Fruit fly (Drosophila melanogaster) whole organism, wandering third instar larva: Measurements from ENCODE around the gene Lcp65Ab1.

Source experiments
- CG32264 ChIP-seq: fragments of 200-800 bp; sonication (Bioruptor generic); optimal IDR thresholded peaks from 2 replicates; lab custom pipeline; 2016; ENCODE audit warnings: missing biosample characterization, missing genetic modification characterization
- CG9705 ChIP-seq: fragments of 200-800 bp; sonication (Bioruptor generic); optimal IDR thresholded peaks from 2 replicates; lab custom pipeline; 2018; ENCODE audit warnings: missing biosample characterization, mild to moderate bottlenecking, missing genetic modification characterization
- CrebA ChIP-seq: fragments of 200-800 bp; sonication (Bioruptor generic); optimal IDR thresholded peaks from 2 replicates; lab custom pipeline; 2016; ENCODE audit warnings: missing biosample characterization, mild to moderate bottlenecking, missing genetic modification characterization, borderline replicate concordance
- Dfd ChIP-seq: fragments of >200 bp; optimal IDR thresholded peaks from 2 replicates; lab custom pipeline; 2017; ENCODE audit warnings: missing biosample characterization, missing genetic modification characterization
- Dif ChIP-seq: fragments of 200-275, 200-300 bp; sonication (Bioruptor generic); optimal IDR thresholded peaks from 2 replicates; lab custom pipeline; 2018; ENCODE audit warnings: missing biosample characterization, missing genetic modification characterization; ENCODE audit not compliant: partially characterized antibody
- GATAd ChIP-seq: sonication (Bioruptor generic); optimal IDR thresholded peaks from 2 replicates; lab custom pipeline; 2016; ENCODE audit warnings: missing biosample characterization, missing genetic modification characterization
- HLH106 ChIP-seq: fragments of 200-800 bp; optimal IDR thresholded peaks from 3 replicates; lab custom pipeline; 2019; ENCODE audit warnings: missing biosample characterization, mild to moderate bottlenecking, missing genetic modification characterization, moderate library complexity
- Hr78 ChIP-seq: fragments of >200 bp; optimal IDR thresholded peaks from 2 replicates; lab custom pipeline; 2017; ENCODE audit warnings: missing biosample characterization, missing genetic modification characterization
- Jra ChIP-seq: sonication (Bioruptor generic); optimal IDR thresholded peaks from 2 replicates; lab custom pipeline; 2016; ENCODE audit warnings: missing biosample characterization, missing genetic modification characterization
- Myc ChIP-seq: fragments of >200 bp; optimal IDR thresholded peaks from 2 replicates; lab custom pipeline; 2017
- N ChIP-seq: fragments of >200 bp; optimal IDR thresholded peaks from 2 replicates; lab custom pipeline; 2018; ENCODE audit warnings: missing biosample characterization, missing external identifiers, missing genetic modification characterization
- OdsH ChIP-seq: fragments of 200-800 bp; sonication (Bioruptor generic); optimal IDR thresholded peaks from 2 replicates; lab custom pipeline; 2016; ENCODE audit warnings: missing biosample characterization, mild to moderate bottlenecking, missing genetic modification characterization
- Rel ChIP-seq, 2 experiments: fragments of 200-800 bp; sonication (Bioruptor generic) in 1 of 2; optimal IDR thresholded peaks; 2 replicates in 1 of 2; 3 replicates in 1 of 2; lab custom pipeline; 2016 to 2019; ENCODE audit warnings: mild to moderate bottlenecking in 2 of 2, missing biosample characterization in 2 of 2, missing genetic modification characterization in 2 of 2, moderate library complexity in 1 of 2
- Sp1 ChIP-seq: fragments of 200-800 bp; sonication (Bioruptor generic); optimal IDR thresholded peaks from 3 replicates; lab custom pipeline; 2019; ENCODE audit warnings: missing biosample characterization, mild to moderate bottlenecking, missing genetic modification characterization, moderate library complexity
- Vsx2 ChIP-seq: fragments of 200-300, 225-300 bp; sonication (Bioruptor generic); optimal IDR thresholded peaks from 2 replicates; lab custom pipeline; 2018; ENCODE audit warnings: missing biosample characterization, missing genetic modification characterization; ENCODE audit not compliant: partially characterized antibody
- br ChIP-seq: fragments of 200-800 bp; sonication (Bioruptor generic); optimal IDR thresholded peaks from 2 replicates; lab custom pipeline; 2016; ENCODE audit warnings: missing biosample characterization, missing genetic modification characterization
- brk ChIP-seq: fragments of 200-800 bp; sonication (Bioruptor generic); optimal IDR thresholded peaks from 2 replicates; lab custom pipeline; 2016; ENCODE audit warnings: missing biosample characterization, mild to moderate bottlenecking, missing genetic modification characterization
- dmrt93B ChIP-seq: fragments of 200-800 bp; sonication (Bioruptor generic); optimal IDR thresholded peaks from 2 replicates; lab custom pipeline; 2018; ENCODE audit warnings: missing biosample characterization, mild to moderate bottlenecking, missing genetic modification characterization
- dsf ChIP-seq: sonication (Bioruptor generic); optimal IDR thresholded peaks from 2 replicates; lab custom pipeline; 2016; ENCODE audit warnings: missing biosample characterization, missing genetic modification characterization, borderline replicate concordance
- ey ChIP-seq: fragments of 200-800 bp; sonication (Bioruptor generic); optimal IDR thresholded peaks from 2 replicates; lab custom pipeline; 2016; ENCODE audit warnings: missing biosample characterization, missing genetic modification characterization
- foxo ChIP-seq, 2 experiments: fragments of 200-800 bp; sonication (Bioruptor generic); optimal IDR thresholded peaks; 2 replicates in 1 of 2; 3 replicates in 1 of 2; lab custom pipeline; 2016 to 2017; ENCODE audit warnings: missing biosample characterization in 2 of 2, missing genetic modification characterization in 2 of 2
- fru ChIP-seq: fragments of 200-800 bp; sonication (Bioruptor generic); optimal IDR thresholded peaks from 3 replicates; lab custom pipeline; 2016; ENCODE audit warnings: missing biosample characterization, mild to moderate bottlenecking, missing genetic modification characterization
- h ChIP-seq: fragments of 200-800 bp; sonication (Bioruptor generic); optimal IDR thresholded peaks from 3 replicates; lab custom pipeline; 2016; ENCODE audit warnings: missing biosample characterization, mild to moderate bottlenecking, missing genetic modification characterization
- jim ChIP-seq: fragments of 175-275, 200-325 bp; sonication (Bioruptor generic); optimal IDR thresholded peaks from 2 replicates; lab custom pipeline; 2016; ENCODE audit warnings: missing biosample characterization, mild to moderate bottlenecking, missing genetic modification characterization
- pan ChIP-seq: fragments of >200 bp; optimal IDR thresholded peaks from 2 replicates; lab custom pipeline; 2017
- psq ChIP-seq: fragments of 200-800 bp; sonication (Bioruptor generic); optimal IDR thresholded peaks from 3 replicates; lab custom pipeline; 2017; ENCODE audit warnings: missing biosample characterization, mild to moderate bottlenecking, missing genetic modification characterization, moderate library complexity
- sage ChIP-seq: fragments of 200-800 bp; sonication (Bioruptor generic); optimal IDR thresholded peaks from 2 replicates; lab custom pipeline; 2016; ENCODE audit warnings: missing biosample characterization, mild to moderate bottlenecking, missing genetic modification characterization
- sv ChIP-seq: fragments of 200-800 bp; sonication (Bioruptor generic); optimal IDR thresholded peaks from 3 replicates; lab custom pipeline; 2016; ENCODE audit warnings: missing biosample characterization, missing genetic modification characterization
- usp ChIP-seq: fragments of >200 bp; optimal IDR thresholded peaks from 2 replicates; lab custom pipeline; 2017; ENCODE audit warnings: missing biosample characterization, missing genetic modification characterization
- woc ChIP-seq: sonication (Bioruptor generic); optimal IDR thresholded peaks from 2 replicates; lab custom pipeline; 2016; ENCODE audit warnings: missing biosample characterization, mild to moderate bottlenecking, missing genetic modification characterization

Gene Lcp65Ab1

DNA sequence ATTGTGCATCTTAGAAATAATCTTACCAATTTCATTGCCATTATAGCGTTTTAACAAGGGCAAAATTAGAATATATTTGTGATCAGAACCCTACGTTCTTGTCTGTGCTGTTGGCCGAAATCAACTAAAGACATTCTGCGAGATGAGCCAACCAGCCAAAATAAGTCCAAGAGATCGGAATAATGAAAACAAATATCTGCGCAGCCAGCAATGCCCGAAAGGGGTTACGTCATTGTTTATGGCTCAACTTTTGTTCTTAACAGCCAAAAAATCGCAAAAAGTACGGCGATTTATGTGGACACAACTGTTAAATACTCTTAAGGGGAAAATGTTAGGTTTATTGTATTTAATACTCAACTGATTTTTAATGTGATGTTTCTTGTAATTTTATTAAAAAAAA, 9.2 kb downstream of the Lcp65Ab1 start, which contains the start of gene Cpr65Ay:
Cpr65Ay (minus strand) TSS at position 101 of the 400 bp plus-strand sequence.
- TF ChIP-seq CrebA (GFP tag; lab: Kevin White, UChicago): no peak
- TF ChIP-seq Jra (GFP tag; lab: Kevin White, UChicago): no peak
- no peak for TF ChIP-seq psq
- TF ChIP-seq Myc (lab: Kevin White, UChicago): no peak
- no peak for TF ChIP-seq Hr78 (GFP tag; lab: Kevin White, UChicago)
- no peak for TF ChIP-seq Dfd (GFP tag; lab: Kevin White, UChicago)
- no peak for TF ChIP-seq Rel (GFP tag; optimal IDR thresholded peaks at IDR 0.05; lab: Kevin White, UChicago)
- TF ChIP-seq Rel (tag; optimal IDR thresholded peaks at IDR 0.05; lab: Kevin White, UChicago): no peak
- no peak for TF ChIP-seq fru (GFP tag; lab: Kevin White, UChicago)
- no peak for TF ChIP-seq HLH106 (tag; lab: Kevin White, UChicago)
- no peak for TF ChIP-seq sage (GFP tag; lab: Kevin White, UChicago)
- no peak for TF ChIP-seq br (GFP tag; lab: Kevin White, UChicago)
- TF ChIP-seq brk: no peak
- TF ChIP-seq dmrt93B: no peak
- no peak for TF ChIP-seq Sp1

DNA sequence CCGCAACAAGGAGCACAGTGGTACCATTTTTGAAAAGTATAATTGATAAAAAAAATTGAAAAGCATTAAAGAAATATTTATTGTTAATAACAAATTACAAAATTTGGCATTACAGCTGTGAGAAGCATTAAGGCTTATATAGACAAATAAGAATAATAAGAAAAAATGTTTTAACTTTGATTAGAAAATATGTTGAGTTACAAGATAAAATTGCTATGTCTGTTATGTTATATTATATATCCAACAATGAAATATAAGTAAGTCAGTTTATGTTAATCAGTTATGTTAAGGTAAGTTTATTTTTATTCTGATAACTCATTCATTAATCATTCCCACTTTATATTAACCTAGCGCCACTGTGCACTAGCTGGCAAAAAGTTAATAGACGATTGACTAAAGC, 10.5 kb downstream of the Lcp65Ab1 start:
- TF ChIP-seq sage (GFP tag; lab: Kevin White, UChicago) (no peak), sv (no peak), HLH106 (tag; lab: Kevin White, UChicago) (no peak), Hr78 (GFP tag; lab: Kevin White, UChicago) (no peak), br (GFP tag; lab: Kevin White, UChicago) (no peak), usp (GFP tag; lab: Kevin White, UChicago) (no peak), foxo (GFP tag; optimal IDR thresholded peaks at IDR 0.05; lab: Kevin White, UChicago) (no peak), brk (no peak), Sp1 (no peak)
- TF ChIP-seq, all 38 proteins: peak for 0

dm6 chr3L:6160514-6160913, 11.2 kb downstream of the Lcp65Ab1 start, which contains the start of gene Cpr65Az:
Cpr65Az (plus strand) TSS chr3L:6160814.
- no peak for TF ChIP-seq Dfd (GFP tag; lab: Kevin White, UChicago)
- no peak for TF ChIP-seq HLH106 (tag; lab: Kevin White, UChicago)
- no peak for TF ChIP-seq fru (GFP tag; lab: Kevin White, UChicago)
- no peak for TF ChIP-seq pan (lab: Kevin White, UChicago)
- no peak for TF ChIP-seq h (GFP tag; lab: Kevin White, UChicago)
- no peak for TF ChIP-seq psq
- no peak for TF ChIP-seq CG32264 (GFP tag; lab: Kevin White, UChicago)
- TF ChIP-seq CrebA (GFP tag; lab: Kevin White, UChicago): no peak
- no peak for TF ChIP-seq GATAd (GFP tag; lab: Kevin White, UChicago)
- no peak for TF ChIP-seq dmrt93B
- no peak for TF ChIP-seq OdsH
- no peak for TF ChIP-seq Hr78 (GFP tag; lab: Kevin White, UChicago)

DNA sequence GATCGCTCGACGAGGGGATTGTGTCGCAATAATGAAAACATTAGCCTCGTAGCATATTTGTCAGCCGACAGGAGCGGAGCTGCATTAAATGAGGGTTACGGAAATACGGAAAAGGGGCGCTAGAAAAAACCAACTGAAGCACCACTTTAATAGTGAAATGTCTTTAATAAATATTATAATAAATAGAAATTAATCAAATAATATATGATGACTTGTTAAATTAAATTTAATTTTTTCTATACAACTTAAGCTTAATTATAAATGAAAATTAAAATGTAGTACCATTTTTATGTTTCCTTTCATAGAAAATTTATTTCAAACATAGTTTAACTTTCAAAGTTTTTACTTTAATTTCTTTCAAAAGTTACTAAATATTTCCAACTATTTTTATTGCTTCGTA, 12.6 kb downstream of the Lcp65Ab1 start:
- no peak for TF ChIP-seq Dif (GFP tag; lab: Kevin White, UChicago)
- no peak for TF ChIP-seq dsf (GFP tag; lab: Kevin White, UChicago)
- TF ChIP-seq Dfd (GFP tag; lab: Kevin White, UChicago): no peak
- TF ChIP-seq jim (GFP tag; lab: Kevin White, UChicago): no peak
- no peak for TF ChIP-seq GATAd (GFP tag; lab: Kevin White, UChicago)
- no peak for TF ChIP-seq Rel (GFP tag; optimal IDR thresholded peaks at IDR 0.05; lab: Kevin White, UChicago)
- TF ChIP-seq Rel (tag; optimal IDR thresholded peaks at IDR 0.05; lab: Kevin White, UChicago): no peak
- TF ChIP-seq fru (GFP tag; lab: Kevin White, UChicago): no peak
- no peak for TF ChIP-seq ey (GFP tag; lab: Kevin White, UChicago)
- no peak for TF ChIP-seq Hr78 (GFP tag; lab: Kevin White, UChicago)
- no peak for TF ChIP-seq N

DNA sequence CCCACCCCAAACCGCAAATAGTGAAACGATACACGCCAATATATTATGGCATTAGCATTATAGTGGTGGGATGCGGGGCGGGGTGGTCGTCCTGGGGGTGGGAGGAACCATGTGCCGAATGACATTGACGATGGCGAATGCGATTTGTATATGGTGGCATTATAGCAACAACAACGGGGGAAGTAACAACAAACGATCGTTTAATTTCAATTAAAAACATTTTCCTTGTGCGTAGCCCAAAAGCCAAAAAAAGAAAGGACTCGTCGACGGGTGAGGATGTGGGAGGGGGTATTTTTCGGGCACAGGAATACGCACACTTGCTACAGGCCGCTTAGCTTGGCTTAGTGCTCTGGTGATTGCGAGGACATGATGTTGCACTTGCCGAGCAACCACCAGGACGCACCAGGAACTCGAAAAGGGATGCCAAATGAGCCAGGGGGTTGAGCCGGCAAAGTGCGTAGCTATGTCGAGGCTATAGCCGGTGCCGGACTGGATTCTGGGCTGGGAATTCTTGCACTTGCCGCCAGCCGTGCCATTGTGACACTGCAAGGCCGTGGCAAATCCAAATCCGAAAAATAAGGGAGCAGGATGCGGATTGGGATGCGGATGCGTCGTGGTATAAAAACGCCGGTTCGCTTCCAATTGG, 13.3 kb downstream of the Lcp65Ab1 start, which contains the start of gene Prdm13:
Prdm13 (plus strand) TSS at position 645 of the 646 bp plus-strand sequence.
- TF ChIP-seq h (GFP tag; lab: Kevin White, UChicago) (no peak), sv (no peak), CG9705 (GFP tag; lab: Kevin White, UChicago) (no peak), br (GFP tag; lab: Kevin White, UChicago) (no peak), fru (GFP tag; lab: Kevin White, UChicago) (no peak), Vsx2 (GFP tag; lab: Kevin White, UChicago) (no peak), Hr78 (GFP tag; lab: Kevin White, UChicago) (no peak), usp (GFP tag; lab: Kevin White, UChicago) (no peak), sage (GFP tag; lab: Kevin White, UChicago) (no peak), Dif (GFP tag; lab: Kevin White, UChicago) (no peak), woc (GFP tag; lab: Kevin White, UChicago) (no peak), pan (lab: Kevin White, UChicago) (no peak), psq (no peak), N (no peak)
